Worm (Caenorhabditis elegans) whole organism, late embryonic: Measurements from ENCODE around the gene reps-1.

Experiments used
- C08G9.2 ChIP-seq: sonication (generic microtip); optimal IDR thresholded peaks from 2 replicates; lab custom pipeline; 2016; ENCODE audit warnings: mild to moderate bottlenecking, missing genetic modification characterization, moderate library complexity, missing compliant biosample characterization
- C38D4.7 ChIP-seq: fragments of 200-800 bp; sonication (Bioruptor generic); optimal IDR thresholded peaks from 2 replicates; lab custom pipeline; 2018; ENCODE audit warnings: mild to moderate bottlenecking, missing genetic modification characterization, moderate library complexity, missing compliant biosample characterization
- K02D7.2 ChIP-seq: sonication (generic microtip); optimal IDR thresholded peaks from 2 replicates; lab custom pipeline; 2017; ENCODE audit warnings: mild to moderate bottlenecking, missing genetic modification characterization, missing compliant biosample characterization
- K09A11.1 ChIP-seq: sonication (generic microtip); optimal IDR thresholded peaks from 2 replicates; lab custom pipeline; 2017; ENCODE audit warnings: antibody characterized with exemption, mild to moderate bottlenecking, missing genetic modification characterization, missing compliant biosample characterization; ENCODE audit not compliant: insufficient read depth
- ahr-1 ChIP-seq: sonication (generic microtip); optimal IDR thresholded peaks from 2 replicates; lab custom pipeline; 2016; ENCODE audit warnings: missing genetic modification characterization, missing compliant biosample characterization
- ama-1 ChIP-seq: fragments of 150-350 bp; optimal IDR thresholded peaks from 2 replicates; lab custom pipeline; 2014
- ceh-14 ChIP-seq: sonication (generic microtip); optimal IDR thresholded peaks from 2 replicates; lab custom pipeline; 2016; ENCODE audit warnings: missing genotype, missing genetic modification characterization, missing compliant biosample characterization
- ceh-18 ChIP-seq: sonication (generic microtip); optimal IDR thresholded peaks from 2 replicates; lab custom pipeline; 2016; ENCODE audit warnings: missing genetic modification characterization, missing compliant biosample characterization
- ceh-19 ChIP-seq: fragments of 200-800 bp; sonication (Bioruptor generic); optimal IDR thresholded peaks from 2 replicates; lab custom pipeline; 2018; ENCODE audit warnings: mild to moderate bottlenecking, missing genetic modification characterization, missing compliant biosample characterization
- ceh-22 ChIP-seq: sonication (generic microtip); optimal IDR thresholded peaks from 2 replicates; lab custom pipeline; 2017; ENCODE audit warnings: missing biosample characterization, missing genetic modification characterization
- ceh-24 ChIP-seq: sonication (generic microtip); optimal IDR thresholded peaks from 2 replicates; lab custom pipeline; 2016; ENCODE audit warnings: mild to moderate bottlenecking, missing genetic modification characterization, missing compliant biosample characterization
- ceh-34 ChIP-seq: sonication (generic microtip); optimal IDR thresholded peaks from 2 replicates; lab custom pipeline; 2016; ENCODE audit warnings: mild to moderate bottlenecking, missing genetic modification characterization, missing compliant biosample characterization
- ceh-45 ChIP-seq: fragments of 200-800 bp; sonication (Bioruptor generic); IDR thresholded peaks from 2 replicates; pipeline ENCODE4 v1.3.6; 2022; ENCODE audit warnings: missing genetic modification reagents, missing genetic modification characterization, missing compliant biosample characterization
- ceh-48 ChIP-seq: sonication (generic microtip); optimal IDR thresholded peaks from 2 replicates; lab custom pipeline; 2016; ENCODE audit warnings: missing genetic modification characterization, inconsistent platforms, missing compliant biosample characterization
- ceh-6 ChIP-seq: fragments of 200-800 bp; sonication (Bioruptor generic); optimal IDR thresholded peaks from 2 replicates; lab custom pipeline; 2018; ENCODE audit warnings: mild to moderate bottlenecking, missing genetic modification characterization, missing compliant biosample characterization
- ceh-9 ChIP-seq: sonication (generic microtip); optimal IDR thresholded peaks from 2 replicates; lab custom pipeline; 2016; ENCODE audit warnings: mild to moderate bottlenecking, missing genetic modification characterization, inconsistent platforms, missing compliant biosample characterization
- elt-4 ChIP-seq: sonication (generic microtip); optimal IDR thresholded peaks from 2 replicates; lab custom pipeline; 2016; ENCODE audit warnings: missing genetic modification characterization, missing compliant biosample characterization
- eyg-1 ChIP-seq: sonication (generic microtip); optimal IDR thresholded peaks from 2 replicates; lab custom pipeline; 2016; ENCODE audit warnings: missing genotype, missing genetic modification characterization, missing compliant biosample characterization
- fkh-10 ChIP-seq: fragments of 150-350 bp; optimal IDR thresholded peaks from 2 replicates; lab custom pipeline; 2014; ENCODE audit warnings: missing biosample characterization, missing genetic modification reagents, missing genetic modification characterization
- fkh-6 ChIP-seq: sonication (generic microtip); optimal IDR thresholded peaks from 2 replicates; lab custom pipeline; 2016; ENCODE audit warnings: missing genetic modification characterization, missing compliant biosample characterization
- gmeb-2 ChIP-seq: sonication (generic microtip); optimal IDR thresholded peaks from 2 replicates; lab custom pipeline; 2016; ENCODE audit warnings: missing genetic modification characterization, inconsistent platforms, missing compliant biosample characterization
- hlh-13 ChIP-seq: fragments of 200-800 bp; sonication (Bioruptor generic); optimal IDR thresholded peaks from 2 replicates; lab custom pipeline; 2018; ENCODE audit warnings: mild to moderate bottlenecking, missing genetic modification characterization, missing compliant biosample characterization
- hlh-30 ChIP-seq: sonication (generic microtip); optimal IDR thresholded peaks from 2 replicates; lab custom pipeline; 2017; ENCODE audit warnings: antibody characterized with exemption, missing genetic modification characterization, missing compliant biosample characterization; ENCODE audit not compliant: insufficient read depth
- hlh-8 ChIP-seq: sonication (generic microtip); optimal IDR thresholded peaks from 2 replicates; lab custom pipeline; 2016; ENCODE audit warnings: missing genotype, missing genetic modification characterization, missing compliant biosample characterization
- madf-2 ChIP-seq: sonication (generic microtip); optimal IDR thresholded peaks from 2 replicates; lab custom pipeline; 2017; ENCODE audit warnings: missing genetic modification characterization, missing compliant biosample characterization
- nfya-1 ChIP-seq: sonication (generic microtip); optimal IDR thresholded peaks from 2 replicates; lab custom pipeline; 2017; ENCODE audit warnings: missing genetic modification characterization, mild to moderate bottlenecking, missing compliant biosample characterization, antibody characterized with exemption, moderate library complexity
- pag-3 ChIP-seq: sonication (generic microtip); optimal IDR thresholded peaks from 2 replicates; lab custom pipeline; 2016; ENCODE audit warnings: missing compliant biosample characterization, missing genetic modification characterization, borderline replicate concordance
- pax-1 ChIP-seq: fragments of 150-350 bp; optimal IDR thresholded peaks from 2 replicates; lab custom pipeline; 2014; ENCODE audit warnings: missing biosample characterization, missing genetic modification characterization
- pha-2 ChIP-seq: sonication (generic microtip); optimal IDR thresholded peaks from 2 replicates; lab custom pipeline; 2017; ENCODE audit warnings: mild to moderate bottlenecking, missing genetic modification characterization, missing compliant biosample characterization
- pqm-1 ChIP-seq: sonication (generic microtip); optimal IDR thresholded peaks from 2 replicates; lab custom pipeline; 2016; ENCODE audit warnings: missing genetic modification characterization, missing compliant biosample characterization
- pros-1 ChIP-seq: fragments of 150-350 bp; optimal IDR thresholded peaks from 2 replicates; lab custom pipeline; 2014; ENCODE audit warnings: missing biosample characterization, missing genetic modification reagents, missing genetic modification characterization
- rnt-1 ChIP-seq: sonication (generic microtip); optimal IDR thresholded peaks from 2 replicates; lab custom pipeline; 2016; ENCODE audit warnings: missing genetic modification characterization, missing compliant biosample characterization
- sdc-2 ChIP-seq: sonication (generic microtip); optimal IDR thresholded peaks from 2 replicates; lab custom pipeline; 2016; ENCODE audit warnings: missing genotype, missing genetic modification characterization, missing compliant biosample characterization
- sox-2 ChIP-seq: fragments of 200-800 bp; sonication (Bioruptor generic); IDR thresholded peaks from 2 replicates; pipeline ENCODE4 v1.3.6; 2022; ENCODE audit warnings: missing genetic modification reagents, missing genetic modification characterization, missing compliant biosample characterization
- sox-4 ChIP-seq: sonication (generic microtip); optimal IDR thresholded peaks from 2 replicates; lab custom pipeline; 2017; ENCODE audit warnings: mild to moderate bottlenecking, missing genetic modification characterization, inconsistent platforms, missing compliant biosample characterization
- syd-9 ChIP-seq: sonication (generic microtip); optimal IDR thresholded peaks from 2 replicates; lab custom pipeline; 2016; ENCODE audit warnings: mild to moderate bottlenecking, missing genetic modification characterization, moderate library complexity, missing compliant biosample characterization
- tbx-2 ChIP-seq: sonication (generic microtip); optimal IDR thresholded peaks from 2 replicates; lab custom pipeline; 2016; ENCODE audit warnings: missing genetic modification characterization, missing compliant biosample characterization
- tbx-7 ChIP-seq: sonication (generic microtip); optimal IDR thresholded peaks from 2 replicates; lab custom pipeline; 2016; ENCODE audit warnings: missing genotype, missing genetic modification characterization, missing compliant biosample characterization
- unc-3 ChIP-seq, 2 experiments: fragments of 200-800 bp in 1 of 2; sonication (Bioruptor generic) in 1 of 2; sonication (generic microtip) in 1 of 2; conservative IDR thresholded peaks in 1 of 2; optimal IDR thresholded peaks in 1 of 2; 2 replicates each; pipeline versions ENCODE4 v1.3.6 to Lab custom; 2016 to 2022; ENCODE audit warnings: missing compliant biosample characterization in 2 of 2, missing genetic modification characterization in 2 of 2, missing genetic modification reagents in 1 of 2
- unc-42 ChIP-seq: sonication (generic microtip); optimal IDR thresholded peaks from 2 replicates; lab custom pipeline; 2016; ENCODE audit warnings: missing genotype, missing genetic modification characterization, missing compliant biosample characterization
- unc-55 ChIP-seq: sonication (generic microtip); optimal IDR thresholded peaks from 2 replicates; lab custom pipeline; 2017; ENCODE audit warnings: missing biosample characterization, missing genetic modification reagents, missing genetic modification characterization
- unc-86 ChIP-seq: sonication (generic microtip); optimal IDR thresholded peaks from 2 replicates; lab custom pipeline; 2016; ENCODE audit warnings: missing genetic modification characterization, missing compliant biosample characterization
- zip-5 ChIP-seq: sonication (generic microtip); optimal IDR thresholded peaks from 2 replicates; lab custom pipeline; 2016; ENCODE audit warnings: missing genetic modification characterization, missing compliant biosample characterization

reps-1 gene

DNA sequence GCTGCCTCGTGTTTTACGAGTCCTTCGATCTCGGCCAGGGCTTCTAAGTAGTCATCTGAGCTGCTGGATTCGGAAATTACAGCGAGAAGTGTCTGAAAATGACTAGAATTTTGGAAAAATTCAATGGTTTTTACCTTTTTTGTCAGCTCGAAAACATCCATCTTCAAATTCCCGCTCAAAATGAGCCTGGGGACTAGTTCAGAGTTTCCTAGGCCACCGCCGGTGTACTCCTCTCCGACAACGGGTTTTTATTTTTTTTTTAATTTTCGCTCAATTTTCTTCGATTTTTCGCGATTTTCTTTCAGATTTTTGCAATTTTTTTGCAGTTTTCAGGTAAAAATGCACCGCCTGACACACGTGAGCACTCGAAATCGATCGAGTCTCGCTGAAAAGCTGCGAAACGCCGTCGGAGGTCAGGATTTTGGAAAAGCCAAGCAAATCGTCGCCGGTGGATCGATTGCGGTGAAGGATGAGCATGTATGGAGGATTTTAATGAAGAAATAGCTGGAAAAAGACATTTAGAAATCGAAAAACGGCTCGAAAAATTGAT, 9.2 kb downstream of the reps-1 start, which contains the start of the genes mrps-35 and sws-1 (continued):
- peak; percentile 5 for TF ChIP-seq pqm-1 (tag; lab: Kevin White, UChicago)
- no peak for TF ChIP-seq syd-9
- peak; percentile 37 for TF ChIP-seq pag-3 (tag; lab: Kevin White, UChicago)
- TF ChIP-seq ceh-45 (GFP tag; lab: Robert Waterston, UW), result no peak
- TF ChIP-seq ceh-6 (GFP tag; lab: Kevin White, UChicago), result no peak
- TF ChIP-seq K09A11.1 (tag; lab: Kevin White, UChicago), result no peak
- no peak for TF ChIP-seq fkh-10 (GFP tag; lab: Kevin White, UChicago)
- peak; percentile 18 for TF ChIP-seq nfya-1
- TF ChIP-seq pax-1, result no peak
- no peak for TF ChIP-seq madf-2
- no peak for TF ChIP-seq hlh-30 (tag; lab: Kevin White, UChicago)
- TF ChIP-seq ceh-24 (tag; lab: Kevin White, UChicago), result no peak
- TF ChIP-seq elt-4 (tag; lab: Kevin White, UChicago), result no peak
- no peak for TF ChIP-seq ama-1 (lab: Kevin White, UChicago)
- no peak for TF ChIP-seq ceh-19 (GFP tag; lab: Kevin White, UChicago)
- TF ChIP-seq unc-3 (GFP tag; conservative IDR thresholded peaks at IDR 0.05; lab: Robert Waterston, UW), result no peak
- no peak for TF ChIP-seq unc-3 (tag; optimal IDR thresholded peaks at IDR 0.05; lab: Kevin White, UChicago)
- peak; percentile 94 for TF ChIP-seq tbx-7
- no peak for TF ChIP-seq sox-4
- no peak for TF ChIP-seq unc-55
- TF ChIP-seq unc-42 (tag; lab: Kevin White, UChicago), result peak; percentile 33
- no peak for TF ChIP-seq gmeb-2 (tag; lab: Kevin White, UChicago)
- TF ChIP-seq ceh-22 (tag; lab: Kevin White, UChicago), result no peak
- TF ChIP-seq ceh-34 (tag; lab: Kevin White, UChicago), result peak; percentile 38
- TF ChIP-seq hlh-8 (tag; lab: Kevin White, UChicago), result peak; percentile 66
- TF ChIP-seq pha-2 (tag; lab: Kevin White, UChicago), result peak; percentile 65
- TF ChIP-seq tbx-2 (tag; lab: Kevin White, UChicago), result peak; percentile 78
- no peak for TF ChIP-seq C38D4.7 (GFP tag; lab: Kevin White, UChicago)
- TF ChIP-seq ahr-1 (tag; lab: Kevin White, UChicago), result no peak
- TF ChIP-seq C08G9.2 (tag; lab: Kevin White, UChicago), result peak; percentile 98
- TF ChIP-seq ceh-14 (tag; lab: Kevin White, UChicago), result peak; percentile 62
- no peak for TF ChIP-seq ceh-48 (tag; lab: Kevin White, UChicago)
- peak; percentile 82 for TF ChIP-seq zip-5 (tag; lab: Kevin White, UChicago)
- peak; percentile 87 for TF ChIP-seq rnt-1 (tag; lab: Kevin White, UChicago)
- TF ChIP-seq fkh-6, result peak; percentile 26
- no peak for TF ChIP-seq K02D7.2 (tag; lab: Kevin White, UChicago)
- no peak for TF ChIP-seq ceh-9
- TF ChIP-seq eyg-1, result peak; percentile 2
- no peak for TF ChIP-seq ceh-18 (tag; lab: Kevin White, UChicago)
- TF ChIP-seq unc-86 (tag; lab: Kevin White, UChicago), result no peak
- TF ChIP-seq sox-2 (GFP tag; lab: Robert Waterston, UW), result no peak
- peak; percentile 19 for TF ChIP-seq sdc-2 (tag; lab: Kevin White, UChicago)
- TF ChIP-seq pros-1, result no peak
- TF ChIP-seq hlh-13 (GFP tag; lab: Kevin White, UChicago), result no peak
